Fruit fly (Drosophila melanogaster): Measurements from ENCODE around the gene CG8012.

Gene CG8012

dm6 chr3L:8185263-8186227 lies 29.5 kb upstream of the CG8012 start (continued):
- no peak for TF ChIP-seq hbn (GFP tag; IDR thresholded peaks at IDR 0.05; ENCODE audit: partially characterized antibody)
- no peak for TF ChIP-seq knrl (GFP tag; IDR thresholded peaks at IDR 0.05; ENCODE audit: partially characterized antibody)
- no peak for TF ChIP-seq HmgZ (tag; optimal IDR thresholded peaks at IDR 0.05)
- TF ChIP-seq Sox102F (GFP tag; optimal IDR thresholded peaks at IDR 0.05) = peak; percentile 62
- no peak for TF ChIP-seq Stat92E (GFP tag; optimal IDR thresholded peaks at IDR 0.05)
- TF ChIP-seq org-1 (GFP tag; optimal IDR thresholded peaks at IDR 0.05) = no peak
- TF ChIP-seq br (optimal IDR thresholded peaks at IDR 0.05) = no peak
- TF ChIP-seq Myb (GFP tag; optimal IDR thresholded peaks at IDR 0.05) = peak; percentile 25
- TF ChIP-seq gt (GFP tag; IDR thresholded peaks at IDR 0.05) = no peak
- peak; percentile 46; the same call in 1 of the 2 replicates for TF ChIP-seq CG6272 (GFP tag; IDR thresholded peaks at IDR 0.05)
- TF ChIP-seq CG11695 (GFP tag; IDR thresholded peaks at IDR 0.05) = 0 out of 3 replicates have a peak, but pooled peaks have one; percentile 34
- 0 out of 3 replicates have a peak, but pooled peaks have one; percentile 45 for TF ChIP-seq CG17361 (GFP tag; IDR thresholded peaks at IDR 0.05)
- TF ChIP-seq jumu (GFP tag; optimal IDR thresholded peaks at IDR 0.05) = peak; percentile 42
- peak; percentile 28 for TF ChIP-seq tin (GFP tag; optimal IDR thresholded peaks at IDR 0.05)
- peak; percentile 33 for TF ChIP-seq CG17385 (GFP tag; optimal IDR thresholded peaks at IDR 0.05)
- peak; percentile 100 for TF ChIP-seq D19A (tag; optimal IDR thresholded peaks at IDR 0.05)
- TF ChIP-seq Sox100B (GFP tag; optimal IDR thresholded peaks at IDR 0.05) = peak; percentile 6
- TF ChIP-seq bigmax (GFP tag; optimal IDR thresholded peaks at IDR 0.05) = no peak
- no peak for TF ChIP-seq CG10654 (GFP tag; optimal IDR thresholded peaks at IDR 0.05)
- TF ChIP-seq CG12155 (GFP tag; optimal IDR thresholded peaks at IDR 0.05) = peak; percentile 47
- TF ChIP-seq CG32772 (GFP tag; IDR thresholded peaks at IDR 0.05) = peak; percentile 48
- TF ChIP-seq wdn (GFP tag; IDR thresholded peaks at IDR 0.05) = no peak
- TF ChIP-seq Trl (optimal IDR thresholded peaks at IDR 0.05) = no peak
- TF ChIP-seq Trl (GFP tag; optimal IDR thresholded peaks at IDR 0.05) = no peak
- TF ChIP-seq CG10979 (tag; optimal IDR thresholded peaks at IDR 0.05) = peak; percentile 42
- TF ChIP-seq klu (GFP tag; IDR thresholded peaks at IDR 0.05) = 0 out of 2 replicates have a peak, but pooled peaks have one; percentile 13
- peak; percentile 67 for TF ChIP-seq Atf6 (GFP tag; IDR thresholded peaks at IDR 0.05)
- TF ChIP-seq CG14965 (GFP tag; optimal IDR thresholded peaks at IDR 0.05; ENCODE audit: borderline replicate concordance) = no peak
- peak in 1 of 2 experiments; percentile 34 for TF ChIP-seq bsh (GFP tag; optimal IDR thresholded peaks at IDR 0.05)
- TF ChIP-seq Eip74EF (GFP tag; optimal IDR thresholded peaks at IDR 0.05) = peak in 1 of 2 experiments; percentile 27
- no peak for TF ChIP-seq sna (GFP tag; IDR thresholded peaks at IDR 0.05; ENCODE audit: partially characterized antibody)
- no peak for TF ChIP-seq CG9797 (GFP tag; optimal IDR thresholded peaks at IDR 0.05)
- peak; percentile 55; the same call in 1 of the 2 replicates for TF ChIP-seq Ada2b (GFP tag; IDR thresholded peaks at IDR 0.05)
- no peak for TF ChIP-seq CG8765 (GFP tag; IDR thresholded peaks at IDR 0.05)
- no peak for TF ChIP-seq HLH4C (GFP tag; IDR thresholded peaks at IDR 0.05; ENCODE audit: partially characterized antibody)
- peak; percentile 58 for TF ChIP-seq CG13296 (GFP tag; optimal IDR thresholded peaks at IDR 0.05)
- TF ChIP-seq zen (tag; optimal IDR thresholded peaks at IDR 0.05) = no peak
- TF ChIP-seq CG12104 (GFP tag; optimal IDR thresholded peaks at IDR 0.05) = peak; percentile 38
- TF ChIP-seq ab (GFP tag; optimal IDR thresholded peaks at IDR 0.05) = no peak
- TF ChIP-seq Hand (GFP tag; optimal IDR thresholded peaks at IDR 0.05) = no peak
- peak; percentile 32 for TF ChIP-seq ewg (GFP tag; optimal IDR thresholded peaks at IDR 0.05)
- peak; percentile 71; the same call in 1 of the 2 replicates for TF ChIP-seq GATAe (GFP tag; conservative IDR thresholded peaks at IDR 0.05)
- no peak for TF ChIP-seq CG12236 (GFP tag; optimal IDR thresholded peaks at IDR 0.05)
- no peak for TF ChIP-seq CG7928 (GFP tag; optimal IDR thresholded peaks at IDR 0.05)
- TF ChIP-seq Blimp-1 (GFP tag; optimal IDR thresholded peaks at IDR 0.05) = peak; percentile 26
- no peak for TF ChIP-seq toy (GFP tag; IDR thresholded peaks at IDR 0.05)
- TF ChIP-seq CG18011 (GFP tag; optimal IDR thresholded peaks at IDR 0.05) = peak; percentile 26
- peak; percentile 31 for TF ChIP-seq CG18476 (GFP tag; optimal IDR thresholded peaks at IDR 0.05)

All from whole organism, embryonic.